Worm (Caenorhabditis elegans) whole organism, mixed stage, embryonic: ENCODE measurements around the gene srx-121.

ENCODE experiments used
- M03D4.4 ChIP-seq: sonication (generic microtip); optimal IDR thresholded peaks from 2 replicates; lab custom pipeline; 2017; ENCODE audit warnings: mild to moderate bottlenecking, missing genetic modification characterization, missing compliant biosample characterization
- bed-3 ChIP-seq: fragments of 200-800 bp; sonication (Bioruptor generic); optimal IDR thresholded peaks from 3 replicates; lab custom pipeline; 2018; ENCODE audit warnings: mild to moderate bottlenecking, missing genetic modification characterization, moderate library complexity, missing compliant biosample characterization
- blmp-1 ChIP-seq: fragments of 150-350 bp; optimal IDR thresholded peaks from 2 replicates; lab custom pipeline; 2014; ENCODE audit warnings: missing biosample characterization, missing genetic modification characterization
- ceh-39 ChIP-seq: fragments of 150-350 bp; optimal IDR thresholded peaks from 2 replicates; lab custom pipeline; 2014; ENCODE audit warnings: missing biosample characterization, missing genetic modification characterization
- ceh-83 ChIP-seq: fragments of 200-800 bp; sonication (Bioruptor generic); optimal IDR thresholded peaks from 2 replicates; lab custom pipeline; 2018; ENCODE audit warnings: mild to moderate bottlenecking, missing genetic modification characterization, missing compliant biosample characterization
- ces-1 ChIP-seq: fragments of 150-350 bp; optimal IDR thresholded peaks from 2 replicates; lab custom pipeline; 2014; ENCODE audit warnings: missing biosample characterization, missing genetic modification reagents, missing genetic modification characterization
- cnd-1 ChIP-seq: fragments of 200-800 bp; sonication (Bioruptor generic); optimal IDR thresholded peaks from 2 replicates; lab custom pipeline; 2018; ENCODE audit warnings: mild to moderate bottlenecking, missing genetic modification characterization, missing compliant biosample characterization
- elt-1 ChIP-seq: sonication (generic microtip); optimal IDR thresholded peaks from 2 replicates; lab custom pipeline; 2017; ENCODE audit warnings: missing genetic modification characterization, mild to moderate bottlenecking, missing compliant biosample characterization, antibody characterized with exemption, moderate library complexity, borderline replicate concordance; ENCODE audit not compliant: insufficient read depth
- elt-3 ChIP-seq: fragments of 150-350 bp; optimal IDR thresholded peaks from 2 replicates; lab custom pipeline; 2014; ENCODE audit warnings: missing biosample characterization, missing genetic modification characterization
- flh-1 ChIP-seq: fragments of 200-800 bp; sonication (Bioruptor generic); optimal IDR thresholded peaks from 2 replicates; lab custom pipeline; 2018; ENCODE audit warnings: mild to moderate bottlenecking, missing genetic modification characterization, moderate library complexity, missing compliant biosample characterization
- ham-2 ChIP-seq: fragments of 200-800 bp; sonication (Bioruptor generic); optimal IDR thresholded peaks from 2 replicates; lab custom pipeline; 2018; ENCODE audit warnings: mild to moderate bottlenecking, missing genetic modification characterization, missing compliant biosample characterization
- hlh-1 ChIP-seq: fragments of 150-350 bp; optimal IDR thresholded peaks from 2 replicates; lab custom pipeline; 2014; ENCODE audit warnings: missing biosample characterization, missing genetic modification reagents, missing genetic modification characterization
- lin-13 ChIP-seq: fragments of 150-350 bp; optimal IDR thresholded peaks from 2 replicates; lab custom pipeline; 2014; ENCODE audit warnings: missing biosample characterization, missing genetic modification characterization
- lin-32 ChIP-seq: fragments of 200-800 bp; sonication (Bioruptor generic); optimal IDR thresholded peaks from 2 replicates; lab custom pipeline; 2018; ENCODE audit warnings: mild to moderate bottlenecking, missing genetic modification characterization, missing compliant biosample characterization
- lsy-2 ChIP-seq: fragments of 150-350 bp; optimal IDR thresholded peaks from 2 replicates; lab custom pipeline; 2014; ENCODE audit warnings: missing biosample characterization, missing genetic modification characterization
- mep-1 ChIP-seq: fragments of 150-350 bp; optimal IDR thresholded peaks from 2 replicates; lab custom pipeline; 2017; ENCODE audit warnings: missing biosample characterization, missing genetic modification reagents, missing genetic modification characterization, inconsistent platforms
- mls-2 ChIP-seq: sonication (generic microtip); optimal IDR thresholded peaks from 2 replicates; lab custom pipeline; 2016; ENCODE audit warnings: mild to moderate bottlenecking, missing genetic modification characterization, moderate library complexity, missing compliant biosample characterization
- nhr-12 ChIP-seq: fragments of 150-350 bp; optimal IDR thresholded peaks from 2 replicates; lab custom pipeline; 2014; ENCODE audit warnings: missing biosample characterization, missing genetic modification characterization
- nhr-2 ChIP-seq: fragments of 150-350 bp; optimal IDR thresholded peaks from 2 replicates; lab custom pipeline; 2014; ENCODE audit warnings: missing biosample characterization, missing genetic modification characterization
- nhr-237 ChIP-seq: fragments of 150-350 bp; optimal IDR thresholded peaks from 2 replicates; lab custom pipeline; 2014; ENCODE audit warnings: missing biosample characterization, missing genetic modification characterization
- nhr-28 ChIP-seq: fragments of 150-350 bp; optimal IDR thresholded peaks from 2 replicates; lab custom pipeline; 2014; ENCODE audit warnings: missing biosample characterization, missing genetic modification characterization
- nhr-76 ChIP-seq: sonication (generic microtip); optimal IDR thresholded peaks from 2 replicates; lab custom pipeline; 2017; ENCODE audit warnings: missing biosample characterization, missing genetic modification characterization
- pha-4 ChIP-seq: fragments of 150-350 bp; optimal IDR thresholded peaks from 2 replicates; lab custom pipeline; 2018; ENCODE audit warnings: missing biosample characterization, missing genetic modification reagents, missing genetic modification characterization
- sem-2 ChIP-seq: fragments of 200-800 bp; sonication (Bioruptor generic); optimal IDR thresholded peaks from 2 replicates; lab custom pipeline; 2018; ENCODE audit warnings: mild to moderate bottlenecking, missing genetic modification characterization, missing compliant biosample characterization
- sptf-1 ChIP-seq: sonication (generic microtip); optimal IDR thresholded peaks from 2 replicates; lab custom pipeline; 2017; ENCODE audit warnings: mild to moderate bottlenecking, missing genetic modification characterization, moderate library complexity, missing compliant biosample characterization
- tbx-8 ChIP-seq: fragments of 200-800 bp; sonication (Bioruptor generic); optimal IDR thresholded peaks from 2 replicates; lab custom pipeline; 2018; ENCODE audit warnings: mild to moderate bottlenecking, missing genetic modification characterization, moderate library complexity, missing compliant biosample characterization
- unc-120 ChIP-seq: sonication (generic microtip); optimal IDR thresholded peaks from 2 replicates; lab custom pipeline; 2017; ENCODE audit warnings: missing genetic modification characterization, missing compliant biosample characterization; ENCODE audit not compliant: poor library complexity, severe bottlenecking
- unc-39 ChIP-seq: fragments of 150-350 bp; optimal IDR thresholded peaks from 2 replicates; lab custom pipeline; 2014; ENCODE audit warnings: missing biosample characterization, missing genetic modification characterization
- unc-62 ChIP-seq: fragments of 150-350 bp; optimal IDR thresholded peaks from 2 replicates; lab custom pipeline; 2014; ENCODE audit warnings: missing biosample characterization, missing genetic modification reagents, missing genetic modification characterization
- zip-8 ChIP-seq: fragments of 150-350 bp; optimal IDR thresholded peaks from 2 replicates; lab custom pipeline; 2014; ENCODE audit warnings: missing biosample characterization, missing genetic modification characterization

Gene srx-121

ce11 chrV:3372673-3373072 lies at the start of gene srx-121:
Gene srx-121, minus strand, starts transcription at chrV:3372773.
- TF ChIP-seq unc-39, result no peak
- TF ChIP-seq sptf-1 (tag; lab: Kevin White, UChicago), result no peak
- TF ChIP-seq lsy-2 (tag; lab: Kevin White, UChicago), result no peak
- TF ChIP-seq sem-2 (GFP tag; lab: Kevin White, UChicago), result no peak
- TF ChIP-seq nhr-12 (tag; lab: Kevin White, UChicago), result no peak
- no peak for TF ChIP-seq elt-1
- no peak for TF ChIP-seq hlh-1 (tag; lab: Kevin White, UChicago)
- no peak for TF ChIP-seq cnd-1 (tag; lab: Kevin White, UChicago)
- TF ChIP-seq bed-3 (GFP tag; lab: Kevin White, UChicago), result no peak
- no peak for TF ChIP-seq nhr-28 (tag; lab: Kevin White, UChicago)
- no peak for TF ChIP-seq flh-1 (GFP tag; lab: Kevin White, UChicago)
- TF ChIP-seq ces-1 (GFP tag; lab: Kevin White, UChicago), result no peak
- TF ChIP-seq, all 35 proteins: peak for 0

DNA sequence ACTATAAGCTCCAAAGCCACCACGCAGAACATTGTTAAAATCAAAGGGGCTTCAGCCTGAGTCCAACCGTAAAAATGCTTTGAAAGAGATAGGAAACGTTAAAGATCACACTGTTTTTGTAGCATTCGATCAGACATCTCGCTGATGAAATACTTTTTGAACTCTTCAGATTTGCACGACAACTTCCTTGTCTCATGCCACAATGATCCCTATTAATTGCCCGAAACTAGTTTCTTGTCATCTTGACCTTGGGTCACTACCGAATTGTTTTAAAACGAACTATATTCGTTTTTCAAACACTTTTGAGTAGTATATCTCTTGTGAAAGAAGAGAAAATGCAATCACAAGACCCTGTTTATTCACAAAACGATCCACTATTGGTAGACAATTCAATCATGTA lies 45.4 kb upstream of the srx-121 start, which contains the start of gene T20D4.3:
T20D4.3 (plus strand) TSS at position 301 of the 400 bp plus-strand sequence.
- TF ChIP-seq nhr-2 (tag; lab: Kevin White, UChicago), result no peak
- no peak for TF ChIP-seq nhr-76
- no peak for TF ChIP-seq blmp-1
- no peak for TF ChIP-seq ceh-39
- TF ChIP-seq mls-2 (tag; lab: Kevin White, UChicago), result no peak
- no peak for TF ChIP-seq bed-3 (GFP tag; lab: Kevin White, UChicago)
- no peak for TF ChIP-seq hlh-1 (tag; lab: Kevin White, UChicago)
- TF ChIP-seq ces-1 (GFP tag; lab: Kevin White, UChicago), result no peak
- no peak for TF ChIP-seq pha-4 (tag; lab: Kevin White, UChicago)
- TF ChIP-seq elt-3 (tag; lab: Kevin White, UChicago), result no peak
- TF ChIP-seq lin-32 (GFP tag; lab: Kevin White, UChicago), result no peak
- no peak for TF ChIP-seq M03D4.4 (tag; lab: Kevin White, UChicago)
- no peak for TF ChIP-seq lin-13 (tag; lab: Kevin White, UChicago)
- TF ChIP-seq nhr-12 (tag; lab: Kevin White, UChicago), result no peak
- TF ChIP-seq cnd-1 (tag; lab: Kevin White, UChicago), result no peak

DNA sequence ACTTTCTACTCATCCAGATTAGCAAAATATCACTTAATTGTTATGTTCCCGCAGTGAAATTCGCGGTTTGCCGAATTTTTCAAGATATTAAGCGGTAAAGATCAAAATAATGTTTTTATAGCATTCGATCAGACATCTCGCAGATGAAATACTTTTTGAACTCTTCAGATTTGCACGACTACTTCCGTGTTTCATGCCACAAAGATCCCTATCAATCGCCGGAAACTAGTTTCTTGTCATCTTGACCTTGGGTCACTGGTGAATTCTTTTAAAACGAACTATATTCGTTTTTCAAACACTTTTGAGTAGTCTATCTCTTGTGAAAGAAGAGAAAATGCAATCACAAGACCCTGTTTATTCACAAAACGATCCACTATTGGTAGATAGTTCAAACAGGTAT lies 40.4 kb upstream of the srx-121 start, which contains the start of gene txt-11:
txt-11 (plus strand) TSS at position 301 of the 400 bp plus-strand sequence.
- no peak for TF ChIP-seq zip-8
- TF ChIP-seq M03D4.4 (tag; lab: Kevin White, UChicago), result no peak
- TF ChIP-seq ceh-39, result no peak
- no peak for TF ChIP-seq sem-2 (GFP tag; lab: Kevin White, UChicago)
- TF ChIP-seq ceh-83 (GFP tag; lab: Kevin White, UChicago), result no peak
- no peak for TF ChIP-seq cnd-1 (tag; lab: Kevin White, UChicago)
- TF ChIP-seq mep-1 (tag; lab: Kevin White, UChicago), result no peak
- no peak for TF ChIP-seq hlh-1 (tag; lab: Kevin White, UChicago)
- TF ChIP-seq bed-3 (GFP tag; lab: Kevin White, UChicago), result no peak
- TF ChIP-seq tbx-8 (GFP tag; lab: Kevin White, UChicago), result no peak
- TF ChIP-seq nhr-237, result no peak
- no peak for TF ChIP-seq flh-1 (GFP tag; lab: Kevin White, UChicago)
- no peak for TF ChIP-seq mls-2 (tag; lab: Kevin White, UChicago)
- no peak for TF ChIP-seq ces-1 (GFP tag; lab: Kevin White, UChicago)
- TF ChIP-seq nhr-76, result no peak
- no peak for TF ChIP-seq blmp-1
- no peak for TF ChIP-seq unc-62
- TF ChIP-seq unc-120 (tag; lab: Kevin White, UChicago), result no peak

DNA sequence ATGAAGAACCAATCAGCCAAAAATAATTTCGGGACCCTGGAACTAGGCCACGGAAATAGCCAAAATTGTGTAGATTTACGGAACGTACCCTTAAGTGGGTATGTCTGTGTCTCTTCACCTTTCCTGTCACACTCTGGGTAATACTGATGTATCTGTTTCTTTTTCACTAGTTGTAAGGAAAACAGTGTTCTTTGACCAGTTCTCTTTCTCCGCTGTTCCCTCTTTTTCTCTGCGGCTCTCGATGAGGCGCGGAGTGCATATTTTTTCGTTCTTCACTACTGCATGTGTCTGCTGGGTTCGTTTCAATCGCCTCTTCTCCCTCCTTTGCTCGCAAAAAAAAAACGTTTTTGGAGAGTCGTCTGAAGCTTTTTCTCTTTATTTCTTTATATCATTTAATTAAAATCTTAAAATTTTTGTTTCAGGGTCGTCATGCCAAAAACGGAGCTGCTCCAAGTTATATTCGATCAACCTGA lies 37.6 kb upstream of the srx-121 start, which contains the start of gene arrd-22:
arrd-22 (plus strand) TSS at position 423 of the 473 bp plus-strand sequence.
- no peak for TF ChIP-seq nhr-237
- TF ChIP-seq elt-3 (tag; lab: Kevin White, UChicago), result no peak
- TF ChIP-seq bed-3 (GFP tag; lab: Kevin White, UChicago), result no peak
- no peak for TF ChIP-seq lin-13 (tag; lab: Kevin White, UChicago)
- TF ChIP-seq M03D4.4 (tag; lab: Kevin White, UChicago), result no peak
- TF ChIP-seq unc-120 (tag; lab: Kevin White, UChicago), result no peak
- TF ChIP-seq pha-4 (tag; lab: Kevin White, UChicago), result no peak
- no peak for TF ChIP-seq ceh-39
- no peak for TF ChIP-seq ces-1 (GFP tag; lab: Kevin White, UChicago)
- no peak for TF ChIP-seq ham-2
- no peak for TF ChIP-seq lin-32 (GFP tag; lab: Kevin White, UChicago)
- TF ChIP-seq ceh-83 (GFP tag; lab: Kevin White, UChicago), result no peak
- no peak for TF ChIP-seq unc-39
- no peak for TF ChIP-seq sem-2 (GFP tag; lab: Kevin White, UChicago)
- no peak for TF ChIP-seq cnd-1 (tag; lab: Kevin White, UChicago)
- no peak for TF ChIP-seq tbx-8 (GFP tag; lab: Kevin White, UChicago)
- TF ChIP-seq flh-1 (GFP tag; lab: Kevin White, UChicago), result no peak
